Worm (Caenorhabditis elegans): ENCODE measurements around the gene F53E2.2.

ce11 chrV:1455280-1455679 is 19.6 kb upstream of the F53E2.2 start:
- TF ChIP-seq B0310.2 (tag; optimal IDR thresholded peaks at IDR 0.05), result no peak
- no peak for TF ChIP-seq ceh-13 (GFP tag; optimal IDR thresholded peaks at IDR 0.05)
- no peak for TF ChIP-seq ama-1 (optimal IDR thresholded peaks at IDR 0.05)
- TF ChIP-seq flt-1 (GFP tag; IDR thresholded peaks at IDR 0.05), result no peak
- TF ChIP-seq scrt-1 (GFP tag; IDR thresholded peaks at IDR 0.05), result no peak
- TF ChIP-seq aly-1 (tag; optimal IDR thresholded peaks at IDR 0.05), result no peak
- TF ChIP-seq tbx-37 (GFP tag; conservative IDR thresholded peaks at IDR 0.05), result no peak
- TF ChIP-seq pes-1 (GFP tag; IDR thresholded peaks at IDR 0.05), result no peak
- no peak for TF ChIP-seq tra-4 (tag; optimal IDR thresholded peaks at IDR 0.05)
- TF ChIP-seq tbx-11 (GFP tag; IDR thresholded peaks at IDR 0.05), result no peak
- TF ChIP-seq ets-7 (tag; optimal IDR thresholded peaks at IDR 0.05), result no peak
- TF ChIP-seq F13C5.2 (tag; optimal IDR thresholded peaks at IDR 0.05), result no peak
- no peak for TF ChIP-seq hnd-1 (tag; optimal IDR thresholded peaks at IDR 0.05)
